Fruit fly (Drosophila melanogaster): Measurements from ENCODE around the gene smp-30.

The smp-30 gene

dm6 chr3R:14723671-14724500 is 27.2 kb downstream of the smp-30 start, which contains the start of gene kibra (continued):
- TF ChIP-seq phol (tag; optimal IDR thresholded peaks at IDR 0.05) (peak; percentile 81), CG14014 (GFP tag; IDR thresholded peaks at IDR 0.05) (no peak), CG13624 (GFP tag; optimal IDR thresholded peaks at IDR 0.05) (peak; percentile 71), CG7556 (GFP tag; optimal IDR thresholded peaks at IDR 0.05) (peak; percentile 21), CG16813 (GFP tag; IDR thresholded peaks at IDR 0.05; ENCODE audit: partially characterized antibody) (no peak), HLH4C (GFP tag; IDR thresholded peaks at IDR 0.05; ENCODE audit: partially characterized antibody) (no peak), CG4707 (GFP tag; optimal IDR thresholded peaks at IDR 0.05) (no peak), CG16779 (GFP tag; IDR thresholded peaks at IDR 0.05) (no peak), Mes4 (GFP tag; optimal IDR thresholded peaks at IDR 0.05) (peak; percentile 13), CG12236 (GFP tag; optimal IDR thresholded peaks at IDR 0.05) (peak; percentile 49), CG9609 (GFP tag; optimal IDR thresholded peaks at IDR 0.05) (peak; percentile 68), CG12155 (GFP tag; optimal IDR thresholded peaks at IDR 0.05) (peak; percentile 45), cad (GFP tag; optimal IDR thresholded peaks at IDR 0.05) (no peak)

DNA sequence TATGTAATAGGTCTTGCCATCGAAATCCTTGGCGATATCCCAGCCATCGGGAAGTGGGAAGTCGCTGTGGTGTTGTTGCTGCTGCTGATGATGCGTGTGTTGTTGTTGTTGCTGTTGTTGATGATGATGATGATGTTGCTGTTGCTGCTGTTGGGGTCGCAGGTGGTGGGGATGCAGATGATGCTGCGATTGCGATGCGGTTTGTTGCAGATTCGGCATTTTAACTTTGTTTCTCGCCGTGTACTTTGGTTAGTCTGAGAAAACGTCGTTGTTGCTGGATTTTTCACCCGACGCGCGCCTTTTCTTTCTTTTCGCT is 27.7 kb downstream of the smp-30 start:
- TF ChIP-seq pum (GFP tag; optimal IDR thresholded peaks at IDR 0.05), result no peak
- TF ChIP-seq zf30C (GFP tag; optimal IDR thresholded peaks at IDR 0.05), result peak; percentile 59
- TF ChIP-seq Med (GFP tag), result peak; percentile 52
- no peak for TF ChIP-seq chinmo (GFP tag; IDR thresholded peaks at IDR 0.05; ENCODE audit: partially characterized antibody)
- no peak for TF ChIP-seq CG7987 (GFP tag; optimal IDR thresholded peaks at IDR 0.05)
- TF ChIP-seq CG9876 (GFP tag; optimal IDR thresholded peaks at IDR 0.05), result peak; percentile 22
- no peak for TF ChIP-seq CG12769 (tag; optimal IDR thresholded peaks at IDR 0.05)
- no peak for TF ChIP-seq insv (GFP tag; optimal IDR thresholded peaks at IDR 0.05)
- no peak for TF ChIP-seq hth (optimal IDR thresholded peaks at IDR 0.05)
- TF ChIP-seq CG32532 (GFP tag; IDR thresholded peaks at IDR 0.05), result no peak
- TF ChIP-seq nerfin-1 (tag; optimal IDR thresholded peaks at IDR 0.05), result no peak
- peak; percentile 58 for TF ChIP-seq CG9609 (GFP tag; optimal IDR thresholded peaks at IDR 0.05)

dm6 chr3R:14721942-14722939 is 28.8 kb downstream of the smp-30 start:
- peak; percentile 77 for TF ChIP-seq CG32767 (GFP tag; IDR thresholded peaks at IDR 0.05)
- TF ChIP-seq Mad (GFP tag; optimal IDR thresholded peaks at IDR 0.05), result peak; percentile 54
- TF ChIP-seq CG3163 (GFP tag; optimal IDR thresholded peaks at IDR 0.05), result no peak
- TF ChIP-seq CG6765 (GFP tag; optimal IDR thresholded peaks at IDR 0.05), result no peak
- TF ChIP-seq CG17829 (tag; optimal IDR thresholded peaks at IDR 0.05), result peak; percentile 68
- TF ChIP-seq ken (GFP tag; IDR thresholded peaks at IDR 0.05), result no peak; the same call in 2 of the 3 replicates
- peak; percentile 23 for TF ChIP-seq Vsx1 (GFP tag; optimal IDR thresholded peaks at IDR 0.05)
- peak; percentile 84 for TF ChIP-seq Sox102F (GFP tag; optimal IDR thresholded peaks at IDR 0.05)
- TF ChIP-seq CG6791 (GFP tag; IDR thresholded peaks at IDR 0.05; ENCODE audit: partially characterized antibody), result no peak
- no peak for TF ChIP-seq Dfd (GFP tag; optimal IDR thresholded peaks at IDR 0.05)
- TF ChIP-seq tap (tag; optimal IDR thresholded peaks at IDR 0.05), result peak; percentile 62
- TF ChIP-seq ara (GFP tag; IDR thresholded peaks at IDR 0.05), result peak; percentile 50; the same call in 1 of the 2 replicates
- TF ChIP-seq CG14441 (GFP tag; IDR thresholded peaks at IDR 0.05), result peak; percentile 84
- peak; percentile 45 for TF ChIP-seq eyg (GFP tag; optimal IDR thresholded peaks at IDR 0.05)
- peak; percentile 42 for TF ChIP-seq nerfin-1 (tag; optimal IDR thresholded peaks at IDR 0.05)
- TF ChIP-seq p53 (GFP tag; optimal IDR thresholded peaks at IDR 0.05), result peak; percentile 39
- peak; percentile 59 for TF ChIP-seq CG32532 (GFP tag; IDR thresholded peaks at IDR 0.05)
- TF ChIP-seq CG11398 (GFP tag; optimal IDR thresholded peaks at IDR 0.05), result peak; percentile 68
- TF ChIP-seq zfh2 (GFP tag; optimal IDR thresholded peaks at IDR 0.05), result peak; percentile 43
- TF ChIP-seq lov (optimal IDR thresholded peaks at IDR 0.05), result no peak
- no peak for TF ChIP-seq lov (GFP tag; IDR thresholded peaks at IDR 0.05)
- TF ChIP-seq Trl (optimal IDR thresholded peaks at IDR 0.05), result peak; percentile 82 to 92
- peak; percentile 62 for TF ChIP-seq Trl (GFP tag; optimal IDR thresholded peaks at IDR 0.05)
- TF ChIP-seq sob (GFP tag; IDR thresholded peaks at IDR 0.05), result peak; percentile 68

Measured in whole organism, embryonic.